Fruit fly (Drosophila melanogaster): ENCODE measurements around the gene CG6961.

- TF ChIP-seq CG12768 (GFP tag; optimal IDR thresholded peaks at IDR 0.05): no peak
- no peak for TF ChIP-seq ovo (GFP tag; optimal IDR thresholded peaks at IDR 0.05)
- no peak for TF ChIP-seq CG14711 (tag; optimal IDR thresholded peaks at IDR 0.05)
- TF ChIP-seq CG7101 (tag; optimal IDR thresholded peaks at IDR 0.05): no peak
- TF ChIP-seq CG1620 (GFP tag; optimal IDR thresholded peaks at IDR 0.05): no peak
- TF ChIP-seq kay (GFP tag; ENCODE audit: borderline replicate concordance): no peak
- no peak for TF ChIP-seq pad (GFP tag; optimal IDR thresholded peaks at IDR 0.05)
Observed at dm6 chrX:18812111-18812510, 24.1 kb upstream of the CG6961 start.
